Worm (Caenorhabditis elegans) whole organism, L3 larva: ENCODE results near the gene gadr-2.
A peak's percentile ranks its signal among the peaks of the same experiment; 100 is the strongest.

Source experiments
- R02D3.7 ChIP-seq: fragments of 150-350 bp; optimal IDR thresholded peaks from 2 replicates; lab custom pipeline; 2014; ENCODE audit warnings: missing biosample characterization, missing genetic modification characterization
- ZK546.5 ChIP-seq: sonication (generic microtip); optimal IDR thresholded peaks from 2 replicates; lab custom pipeline; 2017; ENCODE audit warnings: missing biosample characterization, missing genetic modification characterization
- aly-2 ChIP-seq: fragments of 150-350 bp; optimal IDR thresholded peaks from 2 replicates; lab custom pipeline; 2014; ENCODE audit warnings: missing biosample characterization, missing genetic modification characterization
- ama-1 ChIP-seq: fragments of 150-350 bp; optimal IDR thresholded peaks from 2 replicates; lab custom pipeline; 2018
- ceh-16 ChIP-seq: sonication (generic microtip); optimal IDR thresholded peaks from 2 replicates; lab custom pipeline; 2017; ENCODE audit warnings: missing biosample characterization, missing genetic modification characterization
- ceh-28 ChIP-seq: fragments of 150-350 bp; optimal IDR thresholded peaks from 2 replicates; lab custom pipeline; 2014; ENCODE audit warnings: missing biosample characterization, missing genetic modification reagents, missing genetic modification characterization
- ceh-82 ChIP-seq: fragments of 150-350 bp; optimal IDR thresholded peaks from 2 replicates; lab custom pipeline; 2014; ENCODE audit warnings: missing biosample characterization, missing genetic modification characterization
- ceh-9 ChIP-seq: sonication (generic microtip); optimal IDR thresholded peaks from 2 replicates; lab custom pipeline; 2018; ENCODE audit warnings: missing biosample characterization, missing genetic modification characterization
- daf-12 ChIP-seq: fragments of 150-350 bp; optimal IDR thresholded peaks from 2 replicates; lab custom pipeline; 2014; ENCODE audit warnings: missing biosample characterization, missing genetic modification reagents, missing genetic modification characterization
- egl-27 ChIP-seq: sonication (generic microtip); optimal IDR thresholded peaks from 4 replicates; lab custom pipeline; 2017; ENCODE audit warnings: missing biosample characterization, missing genetic modification reagents, missing genetic modification characterization
- egl-5 ChIP-seq: fragments of 150-350 bp; optimal IDR thresholded peaks from 2 replicates; lab custom pipeline; 2017; ENCODE audit warnings: missing biosample characterization, missing genetic modification reagents, missing genetic modification characterization, inconsistent platforms
- elt-1 ChIP-seq: fragments of 150-350 bp; optimal IDR thresholded peaks from 2 replicates; lab custom pipeline; 2014; ENCODE audit warnings: missing biosample characterization, missing genetic modification characterization
- elt-2 ChIP-seq: sonication (generic microtip); optimal IDR thresholded peaks from 2 replicates; lab custom pipeline; 2016; ENCODE audit warnings: missing genetic modification reagents, mild to moderate bottlenecking, missing genetic modification characterization, missing compliant biosample characterization
- elt-3 ChIP-seq, 3 experiments: fragments of 150-350 bp in 1 of 3; sonication (generic microtip) in 2 of 3; optimal IDR thresholded peaks; 2 replicates in 2 of 3; 4 replicates in 1 of 3; lab custom pipeline; 2014 to 2017; ENCODE audit warnings: missing biosample characterization in 3 of 3, missing genetic modification characterization in 3 of 3
- eor-1 ChIP-seq, 2 experiments: fragments of 150-350 bp; optimal IDR thresholded peaks; 2 replicates each; lab custom pipeline; 2014 to 2018; ENCODE audit warnings: missing biosample characterization in 2 of 2, missing genetic modification characterization in 2 of 2
- fkh-10 ChIP-seq: sonication (generic microtip); optimal IDR thresholded peaks from 2 replicates; lab custom pipeline; 2017; ENCODE audit warnings: missing biosample characterization, missing genetic modification reagents, missing genetic modification characterization
- fkh-2 ChIP-seq: fragments of 150-350 bp; optimal IDR thresholded peaks from 2 replicates; lab custom pipeline; 2014; ENCODE audit warnings: missing biosample characterization, missing genetic modification reagents, missing genetic modification characterization
- fos-1 ChIP-seq: fragments of 150-350 bp; optimal IDR thresholded peaks from 2 replicates; lab custom pipeline; 2014; ENCODE audit warnings: missing biosample characterization, missing genetic modification characterization
- hmg-11 ChIP-seq: sonication (generic microtip); optimal IDR thresholded peaks from 2 replicates; lab custom pipeline; 2016; ENCODE audit warnings: missing genetic modification characterization, missing compliant biosample characterization
- lin-15B ChIP-seq: fragments of 150-350 bp; optimal IDR thresholded peaks from 2 replicates; lab custom pipeline; 2014; ENCODE audit warnings: missing biosample characterization, missing genetic modification characterization
- lin-39 ChIP-seq: fragments of 150-350 bp; optimal IDR thresholded peaks from 2 replicates; lab custom pipeline; 2018; ENCODE audit warnings: missing biosample characterization, missing genetic modification reagents, missing genetic modification characterization
- lsy-12 ChIP-seq: sonication (generic microtip); optimal IDR thresholded peaks from 2 replicates; lab custom pipeline; 2016; ENCODE audit warnings: mild to moderate bottlenecking, missing genetic modification characterization, missing compliant biosample characterization
- mdl-1 ChIP-seq: fragments of 150-350 bp; optimal IDR thresholded peaks from 2 replicates; lab custom pipeline; 2014; ENCODE audit warnings: missing biosample characterization, missing genetic modification characterization
- mml-1 ChIP-seq: fragments of 150-350 bp; sonication (generic microtip); optimal IDR thresholded peaks from 3 replicates; lab custom pipeline; 2014; ENCODE audit warnings: missing biosample characterization, missing genetic modification characterization
- nfya-1 ChIP-seq: sonication (generic microtip); optimal IDR thresholded peaks from 2 replicates; lab custom pipeline; 2017; ENCODE audit warnings: missing genetic modification characterization, mild to moderate bottlenecking, missing compliant biosample characterization, antibody characterized with exemption, moderate library complexity; ENCODE audit not compliant: insufficient read depth
- nhr-12 ChIP-seq: fragments of 150-350 bp; optimal IDR thresholded peaks from 2 replicates; lab custom pipeline; 2014; ENCODE audit warnings: missing biosample characterization, missing genetic modification characterization
- nhr-23 ChIP-seq: fragments of 150-350 bp; optimal IDR thresholded peaks from 2 replicates; lab custom pipeline; 2014; ENCODE audit warnings: missing biosample characterization, missing genetic modification reagents, missing genetic modification characterization
- nhr-237 ChIP-seq: fragments of 150-350 bp; optimal IDR thresholded peaks from 2 replicates; lab custom pipeline; 2014; ENCODE audit warnings: missing biosample characterization, missing genetic modification characterization
- nhr-25 ChIP-seq: sonication (generic microtip); optimal IDR thresholded peaks from 2 replicates; lab custom pipeline; 2017; ENCODE audit warnings: missing biosample characterization, missing genetic modification characterization
- nhr-28 ChIP-seq: fragments of 150-350 bp; optimal IDR thresholded peaks from 2 replicates; lab custom pipeline; 2014; ENCODE audit warnings: missing biosample characterization, missing genetic modification characterization
- nhr-43 ChIP-seq: sonication (generic microtip); optimal IDR thresholded peaks from 2 replicates; lab custom pipeline; 2016; ENCODE audit warnings: mild to moderate bottlenecking, missing genetic modification characterization, missing compliant biosample characterization; ENCODE audit not compliant: poor library complexity, severe bottlenecking
- nhr-67 ChIP-seq: fragments of 150-350 bp; optimal IDR thresholded peaks from 2 replicates; lab custom pipeline; 2014; ENCODE audit warnings: missing biosample characterization, missing genetic modification characterization
- nhr-76 ChIP-seq: fragments of 150-350 bp; sonication (generic microtip); optimal IDR thresholded peaks from 5 replicates; lab custom pipeline; 2014; ENCODE audit warnings: missing biosample characterization, missing genetic modification characterization
- nhr-77 ChIP-seq: fragments of 150-350 bp; optimal IDR thresholded peaks from 2 replicates; lab custom pipeline; 2014; ENCODE audit warnings: missing biosample characterization, missing genetic modification characterization
- pha-4 ChIP-seq: fragments of 150-350 bp; optimal IDR thresholded peaks from 2 replicates; lab custom pipeline; 2014; ENCODE audit warnings: missing biosample characterization, missing genetic modification reagents, missing genetic modification characterization
- pqm-1 ChIP-seq: fragments of 150-350 bp; optimal IDR thresholded peaks from 2 replicates; lab custom pipeline; 2017; ENCODE audit warnings: missing biosample characterization, missing genetic modification characterization, inconsistent platforms
- sea-2 ChIP-seq: fragments of 150-350 bp; sonication (generic microtip); optimal IDR thresholded peaks from 4 replicates; lab custom pipeline; 2014; ENCODE audit warnings: missing biosample characterization, missing genetic modification reagents, missing genetic modification characterization
- skn-1 ChIP-seq: fragments of 150-350 bp; optimal IDR thresholded peaks from 2 replicates; lab custom pipeline; 2014; ENCODE audit warnings: missing biosample characterization, missing genetic modification characterization
- snpc-4 ChIP-seq: fragments of 150-350 bp; optimal IDR thresholded peaks from 2 replicates; lab custom pipeline; 2014; ENCODE audit warnings: missing biosample characterization, missing genetic modification characterization
- tbx-2 ChIP-seq: sonication (generic microtip); optimal IDR thresholded peaks from 2 replicates; lab custom pipeline; 2016; ENCODE audit warnings: mild to moderate bottlenecking, missing genetic modification characterization, missing compliant biosample characterization
- unc-39 ChIP-seq: sonication (generic microtip); optimal IDR thresholded peaks from 4 replicates; lab custom pipeline; 2017; ENCODE audit warnings: missing biosample characterization, missing genetic modification characterization
- zag-1 ChIP-seq: fragments of 150-350 bp; optimal IDR thresholded peaks from 2 replicates; lab custom pipeline; 2014; ENCODE audit warnings: missing biosample characterization, missing genetic modification characterization
- ztf-4 ChIP-seq: fragments of 150-350 bp; optimal IDR thresholded peaks from 2 replicates; lab custom pipeline; 2014; ENCODE audit warnings: missing biosample characterization, missing genetic modification characterization

The gadr-2 gene

DNA sequence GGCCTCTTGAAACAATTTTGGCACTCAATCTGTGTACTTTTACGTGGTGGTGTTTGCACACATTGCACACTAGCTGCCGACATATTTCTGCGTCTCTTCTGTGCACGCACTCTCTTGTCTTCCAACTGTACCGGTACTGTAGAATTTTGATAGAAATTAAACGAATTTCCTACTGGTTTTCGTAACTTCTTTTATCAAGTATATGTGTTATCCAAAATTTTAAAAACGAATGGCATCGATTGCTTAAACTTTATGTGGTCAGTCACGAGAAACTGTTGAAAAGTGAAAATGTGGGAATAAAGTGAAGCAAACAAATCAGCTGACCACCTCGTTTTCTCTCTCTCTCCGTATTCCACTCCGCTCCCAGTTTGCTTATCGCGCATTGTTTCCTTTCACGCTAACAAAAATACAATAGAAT, 28.4 kb upstream of the gadr-2 start (continued):
- TF ChIP-seq mdl-1 (tag; lab: Kevin White, UChicago): no peak
- TF ChIP-seq ztf-4 (tag; lab: Kevin White, UChicago): no peak
- TF ChIP-seq aly-2 (tag; lab: Kevin White, UChicago): no peak
- peak; percentile 39 for TF ChIP-seq hmg-11
- TF ChIP-seq ceh-28 (tag; lab: Kevin White, UChicago): peak; percentile 45
- TF ChIP-seq nfya-1 (tag; lab: Kevin White, UChicago): peak; percentile 10
- no peak for TF ChIP-seq R02D3.7 (tag; lab: Kevin White, UChicago)
- TF ChIP-seq nhr-76 (tag; lab: Kevin White, UChicago): no peak
- peak; percentile 78 for TF ChIP-seq elt-2 (tag; lab: Kevin White, UChicago)
- peak; percentile 60 for TF ChIP-seq snpc-4 (tag; lab: Kevin White, UChicago)
- TF ChIP-seq ama-1 (lab: Kevin White, UChicago): peak; percentile 31
- peak; percentile 59 for TF ChIP-seq nhr-25 (tag; lab: Kevin White, UChicago)

- no peak for TF ChIP-seq ZK546.5 (tag; lab: Kevin White, UChicago)
- TF ChIP-seq nfya-1 (tag; lab: Kevin White, UChicago): no peak
- no peak for TF ChIP-seq skn-1
- TF ChIP-seq nhr-76 (tag; lab: Kevin White, UChicago): no peak
- no peak for TF ChIP-seq unc-39 (tag; lab: Kevin White, UChicago)
- no peak for TF ChIP-seq nhr-77 (tag; lab: Kevin White, UChicago)
- TF ChIP-seq nhr-23: no peak
- TF ChIP-seq sea-2 (GFP tag; lab: Kevin White, UChicago): no peak
- no peak for TF ChIP-seq ztf-4 (tag; lab: Kevin White, UChicago)
- TF ChIP-seq nhr-43 (tag; lab: Kevin White, UChicago): no peak
- TF ChIP-seq egl-5: no peak
- TF ChIP-seq fkh-10 (GFP tag; lab: Kevin White, UChicago): no peak
- no peak for TF ChIP-seq ceh-16 (tag; lab: Kevin White, UChicago)
- TF ChIP-seq ceh-9 (tag; lab: Kevin White, UChicago): no peak
- no peak for TF ChIP-seq pqm-1 (tag; lab: Kevin White, UChicago)
- no peak for TF ChIP-seq nhr-12
- no peak for TF ChIP-seq lin-15B
- no peak for TF ChIP-seq eor-1 (tag; optimal IDR thresholded peaks at IDR 0.05; lab: Kevin White, UChicago)
- no peak for TF ChIP-seq elt-3 (tag; optimal IDR thresholded peaks at IDR 0.05; lab: Kevin White, UChicago)
These were observed 27.9 kb upstream of the gadr-2 start, which contains the start of gene C33A12.3 for ce11 chrIV:9512836-9513235. Gene C33A12.3 (minus strand): TSS chrIV:9513002.

- TF ChIP-seq ceh-82 (tag; lab: Kevin White, UChicago) (no peak), elt-2 (tag; lab: Kevin White, UChicago) (peak; percentile 43), zag-1 (tag; lab: Kevin White, UChicago) (no peak), snpc-4 (tag; lab: Kevin White, UChicago) (peak; percentile 67), pqm-1 (tag; lab: Kevin White, UChicago) (peak; percentile 40), pha-4 (tag; lab: Kevin White, UChicago) (peak; percentile 23)
- TF ChIP-seq, all 47 proteins: peak for 4
These were observed 26.7 kb upstream of the gadr-2 start for ce11 chrIV:9511640-9512039.

DNA sequence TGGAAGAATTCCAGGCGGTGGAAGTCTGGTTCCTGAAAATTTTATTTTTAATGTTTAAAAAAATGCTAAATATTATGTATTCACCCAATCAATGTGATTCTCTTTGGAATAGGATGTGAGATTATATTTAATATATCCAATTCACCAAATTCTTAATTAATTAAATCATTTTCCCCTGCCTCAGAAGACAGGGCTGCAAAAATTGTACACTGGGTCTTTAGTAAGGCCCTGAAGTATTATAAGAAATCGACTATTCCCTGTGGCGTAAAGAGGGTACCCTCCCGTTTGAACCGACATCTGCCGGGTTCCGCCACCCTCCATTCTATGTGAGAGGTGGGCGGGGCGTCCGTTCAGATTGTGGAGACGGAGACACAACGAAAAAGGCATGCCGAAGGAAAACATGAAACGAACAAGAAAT, 26.3 kb upstream of the gadr-2 start:
- TF ChIP-seq lin-15B: peak; percentile 41
- no peak for TF ChIP-seq elt-2 (tag; lab: Kevin White, UChicago)
- TF ChIP-seq nhr-237 (tag; lab: Kevin White, UChicago): no peak
- peak; percentile 83 for TF ChIP-seq lsy-12 (tag; lab: Kevin White, UChicago)
- peak; percentile 37 for TF ChIP-seq lin-39 (tag; lab: Kevin White, UChicago)
- peak; percentile 1 for TF ChIP-seq fos-1 (tag; lab: Kevin White, UChicago)
- no peak for TF ChIP-seq aly-2 (tag; lab: Kevin White, UChicago)
- no peak for TF ChIP-seq mml-1 (tag; lab: Kevin White, UChicago)
- no peak for TF ChIP-seq nhr-67
- TF ChIP-seq egl-27: no peak
- peak; percentile 72 for TF ChIP-seq R02D3.7 (tag; lab: Kevin White, UChicago)
- TF ChIP-seq nhr-28 (tag; lab: Kevin White, UChicago): peak; percentile 59
- TF ChIP-seq pha-4 (tag; lab: Kevin White, UChicago): peak; percentile 43
- peak; percentile 51 for TF ChIP-seq zag-1 (tag; lab: Kevin White, UChicago)
- peak; percentile 49 for TF ChIP-seq daf-12 (tag; lab: Kevin White, UChicago)
- TF ChIP-seq elt-1 (tag; lab: Kevin White, UChicago): no peak
- TF ChIP-seq nhr-23: peak; percentile 73
- TF ChIP-seq ceh-82 (tag; lab: Kevin White, UChicago): peak; percentile 76
- TF ChIP-seq mdl-1 (tag; lab: Kevin White, UChicago): peak; percentile 47
- TF ChIP-seq skn-1: no peak
- TF ChIP-seq ZK546.5 (tag; lab: Kevin White, UChicago): no peak
- TF ChIP-seq nhr-43 (tag; lab: Kevin White, UChicago): peak; percentile 64
- peak; percentile 32 for TF ChIP-seq fkh-10 (GFP tag; lab: Kevin White, UChicago)
- TF ChIP-seq nhr-77 (tag; lab: Kevin White, UChicago): no peak
- TF ChIP-seq unc-39 (tag; lab: Kevin White, UChicago): no peak
- no peak for TF ChIP-seq ceh-16 (tag; lab: Kevin White, UChicago)
- peak; percentile 68 for TF ChIP-seq tbx-2 (tag; lab: Kevin White, UChicago)
- peak; percentile 94 for TF ChIP-seq ama-1 (lab: Kevin White, UChicago)
- no peak for TF ChIP-seq ztf-4 (tag; lab: Kevin White, UChicago)
- TF ChIP-seq ceh-28 (tag; lab: Kevin White, UChicago): peak; percentile 59
- TF ChIP-seq fkh-2 (tag; lab: Kevin White, UChicago): no peak
- TF ChIP-seq sea-2 (GFP tag; lab: Kevin White, UChicago): no peak
- peak; percentile 90 for TF ChIP-seq nfya-1 (tag; lab: Kevin White, UChicago)
- TF ChIP-seq snpc-4 (tag; lab: Kevin White, UChicago): peak; percentile 99
- no peak for TF ChIP-seq nhr-12
